Fruit fly (Drosophila melanogaster): ENCODE data around the gene CG4928.

CG4928 gene

dm6 chrX:16932820-16933386, 19.9 kb downstream of the CG4928 start (continued):
- no peak for TF ChIP-seq CG17912 (GFP tag; optimal IDR thresholded peaks at IDR 0.05)
- no peak for TF ChIP-seq eyg (GFP tag; optimal IDR thresholded peaks at IDR 0.05)
- peak; percentile 24; the same call in 1 of the 2 replicates for TF ChIP-seq HLH3B (GFP tag; IDR thresholded peaks at IDR 0.05)
- TF ChIP-seq CG2712 (tag; optimal IDR thresholded peaks at IDR 0.05) = peak; percentile 1
- peak; percentile 30 for TF ChIP-seq dmrt99B (tag; optimal IDR thresholded peaks at IDR 0.05)
- TF ChIP-seq CG10565 (GFP tag; optimal IDR thresholded peaks at IDR 0.05) = no peak
- TF ChIP-seq CG11504 (tag; optimal IDR thresholded peaks at IDR 0.05) = peak; percentile 8
- TF ChIP-seq CG18262 (tag; optimal IDR thresholded peaks at IDR 0.05) = peak; percentile 2
- peak; percentile 71 for TF ChIP-seq D19A (tag; optimal IDR thresholded peaks at IDR 0.05)
- peak; percentile 51 for TF ChIP-seq Blimp-1 (GFP tag; optimal IDR thresholded peaks at IDR 0.05)

- peak; percentile 30 for TF ChIP-seq B-H2 (GFP tag; optimal IDR thresholded peaks at IDR 0.05)
- TF ChIP-seq CG34376 (GFP tag; optimal IDR thresholded peaks at IDR 0.05) = peak; percentile 12
- TF ChIP-seq gem (tag; optimal IDR thresholded peaks at IDR 0.05) = no peak
- no peak for TF ChIP-seq Hsf (GFP tag; optimal IDR thresholded peaks at IDR 0.05)
- peak; percentile 99 for TF ChIP-seq exex (tag; optimal IDR thresholded peaks at IDR 0.05)
- no peak for TF ChIP-seq CG11696 (GFP tag; IDR thresholded peaks at IDR 0.05)
- TF ChIP-seq E2f1 (GFP tag; IDR thresholded peaks at IDR 0.05) = no peak
- TF ChIP-seq BtbVII (GFP tag; optimal IDR thresholded peaks at IDR 0.05) = no peak
- no peak for TF ChIP-seq tx (GFP tag; optimal IDR thresholded peaks at IDR 0.05)
- peak; percentile 72 for TF ChIP-seq gro (GFP tag; optimal IDR thresholded peaks at IDR 0.05)
- no peak for TF ChIP-seq amos (GFP tag; IDR thresholded peaks at IDR 0.05; ENCODE audit: partially characterized antibody)
- no peak for TF ChIP-seq CG12104 (GFP tag; optimal IDR thresholded peaks at IDR 0.05)
- no peak for TF ChIP-seq CG5180 (GFP tag; optimal IDR thresholded peaks at IDR 0.05)
- TF ChIP-seq sug (tag; optimal IDR thresholded peaks at IDR 0.05) = peak; percentile 44
- no peak for TF ChIP-seq CG2116 (GFP tag; optimal IDR thresholded peaks at IDR 0.05)
- TF ChIP-seq Dip2 (GFP tag; IDR thresholded peaks at IDR 0.05) = no peak
Measured at dm6 chrX:16934430-16934829, 21.4 kb downstream of the CG4928 start.

- no peak for TF ChIP-seq Opbp (GFP tag; IDR thresholded peaks at IDR 0.05; ENCODE audit: partially characterized antibody)
- no peak for TF ChIP-seq CG7745 (tag; optimal IDR thresholded peaks at IDR 0.05)
- TF ChIP-seq CG16779 (GFP tag; IDR thresholded peaks at IDR 0.05) = no peak
- TF ChIP-seq CG11723 (GFP tag; optimal IDR thresholded peaks at IDR 0.05) = no peak
- TF ChIP-seq klu (GFP tag; IDR thresholded peaks at IDR 0.05) = no peak
- TF ChIP-seq Atf6 (GFP tag; IDR thresholded peaks at IDR 0.05) = no peak
- peak; percentile 16; the same call in 1 of the 2 replicates for TF ChIP-seq amos (GFP tag; IDR thresholded peaks at IDR 0.05; ENCODE audit: partially characterized antibody)
- no peak for TF ChIP-seq dati (GFP tag; IDR thresholded peaks at IDR 0.05)
- TF ChIP-seq Scr (GFP tag; IDR thresholded peaks at IDR 0.05; ENCODE audit: partially characterized antibody) = peak; percentile 61
- peak; percentile 69 for TF ChIP-seq Dll (GFP tag; IDR thresholded peaks at IDR 0.05; ENCODE audit: partially characterized antibody)
- TF ChIP-seq Doc3 (GFP tag; IDR thresholded peaks at IDR 0.05; ENCODE audit: partially characterized antibody) = no peak
- peak; percentile 57 for TF ChIP-seq Dref (GFP tag; IDR thresholded peaks at IDR 0.05)
- no peak for TF ChIP-seq Ptx1 (GFP tag; IDR thresholded peaks at IDR 0.05)
- peak; percentile 60; the same call in 2 of the 3 replicates for TF ChIP-seq CG16813 (GFP tag; IDR thresholded peaks at IDR 0.05; ENCODE audit: partially characterized antibody)
- TF ChIP-seq unc-4 (GFP tag; IDR thresholded peaks at IDR 0.05; ENCODE audit: partially characterized antibody) = peak; percentile 57
- no peak for TF ChIP-seq her (GFP tag; optimal IDR thresholded peaks at IDR 0.05)
- no peak for TF ChIP-seq CG2875 (GFP tag; optimal IDR thresholded peaks at IDR 0.05)
- TF ChIP-seq tna (GFP tag; IDR thresholded peaks at IDR 0.05; ENCODE audit: partially characterized antibody) = peak; percentile 39; the same call in 1 of the 2 replicates
- TF ChIP-seq CG9609 (GFP tag; optimal IDR thresholded peaks at IDR 0.05) = no peak
- no peak for TF ChIP-seq esg (GFP tag; conservative IDR thresholded peaks at IDR 0.05)
- TF ChIP-seq stwl (tag; optimal IDR thresholded peaks at IDR 0.05) = peak; percentile 29
- TF ChIP-seq CG5180 (GFP tag; optimal IDR thresholded peaks at IDR 0.05) = no peak
- TF ChIP-seq HLH4C (GFP tag; IDR thresholded peaks at IDR 0.05; ENCODE audit: partially characterized antibody) = peak; percentile 64
Measured at dm6 chrX:16936689-16937088, 23.7 kb downstream of the CG4928 start.
